Fruit fly (Drosophila melanogaster) whole organism, embryonic: Measurements from ENCODE around the gene Rpn9.
A peak's percentile ranks its signal among the peaks of the same experiment; 100 is the strongest.

ENCODE experiments used
- B-H2 ChIP-seq: fragments of 200-800 bp; sonication (Bioruptor generic); optimal IDR thresholded peaks from 2 replicates; lab custom pipeline; 2018; ENCODE audit warnings: missing biosample characterization, mild to moderate bottlenecking, missing genetic modification characterization
- Blimp-1 ChIP-seq: fragments of 200-800 bp; sonication (Bioruptor generic); optimal IDR thresholded peaks from 3 replicates; lab custom pipeline; 2018; ENCODE audit warnings: missing biosample characterization, missing genetic modification characterization, mild to moderate bottlenecking, moderate library complexity, missing genetic modification reagents
- C15 ChIP-seq: fragments of 200-800 bp; sonication (Bioruptor generic); IDR thresholded peaks from 3 replicates; pipeline ENCODE4 v1.3.6; 2022; ENCODE audit warnings: missing biosample characterization, missing genetic modification characterization
- CG10431 ChIP-seq: fragments of 200-800 bp; sonication (Bioruptor generic); optimal IDR thresholded peaks from 3 replicates; lab custom pipeline; 2018; ENCODE audit warnings: missing biosample characterization, mild to moderate bottlenecking, missing genetic modification characterization
- CG11247 ChIP-seq: fragments of 200-800 bp; sonication (Bioruptor generic); IDR thresholded peaks from 2 replicates; pipeline ENCODE4 v1.3.6; 2022; ENCODE audit warnings: missing biosample characterization, missing genetic modification characterization
- CG11398 ChIP-seq: fragments of 200-800 bp; sonication (Bioruptor generic); optimal IDR thresholded peaks from 2 replicates; lab custom pipeline; 2016; ENCODE audit warnings: missing biosample characterization, missing genetic modification characterization
- CG12071 ChIP-seq: fragments of 200-800 bp; sonication (Bioruptor generic); optimal IDR thresholded peaks from 3 replicates; lab custom pipeline; 2018; ENCODE audit warnings: missing biosample characterization, mild to moderate bottlenecking, missing genetic modification characterization
- CG12219 ChIP-seq: fragments of 200-800 bp; sonication (Bioruptor generic); optimal IDR thresholded peaks from 3 replicates; lab custom pipeline; 2018; ENCODE audit warnings: missing biosample characterization, mild to moderate bottlenecking, missing genetic modification characterization
- CG12236 ChIP-seq: fragments of 200-800 bp; sonication (Bioruptor generic); optimal IDR thresholded peaks from 2 replicates; lab custom pipeline; 2016; ENCODE audit warnings: missing biosample characterization, missing genetic modification characterization
- CG14710 ChIP-seq: fragments of 200-800 bp; sonication (Bioruptor generic); optimal IDR thresholded peaks from 3 replicates; lab custom pipeline; 2019; ENCODE audit warnings: missing biosample characterization, mild to moderate bottlenecking, missing genetic modification characterization, moderate library complexity
- CG14860 ChIP-seq: fragments of 200-800 bp; sonication (Bioruptor generic); IDR thresholded peaks from 3 replicates; pipeline ENCODE4 v1.3.6; 2022; ENCODE audit warnings: missing biosample characterization, missing genetic modification characterization; ENCODE audit not compliant: partially characterized antibody
- CG17359 ChIP-seq: fragments of 200-800 bp; sonication (Bioruptor generic); optimal IDR thresholded peaks from 3 replicates; lab custom pipeline; 2018; ENCODE audit warnings: missing biosample characterization, mild to moderate bottlenecking, missing genetic modification characterization, moderate library complexity
- CG31224 ChIP-seq: fragments of 200-800 bp; sonication (Bioruptor generic); IDR thresholded peaks from 2 replicates; pipeline ENCODE4 v1.3.6; 2022; ENCODE audit warnings: missing biosample characterization, missing genetic modification characterization
- CG32532 ChIP-seq: fragments of 200-800 bp; sonication (Bioruptor generic); IDR thresholded peaks from 2 replicates; pipeline ENCODE4 v1.3.6; 2022; ENCODE audit warnings: missing biosample characterization, missing genetic modification characterization
- CG32772 ChIP-seq: fragments of 200-800 bp; sonication (Bioruptor generic); IDR thresholded peaks from 2 replicates; pipeline ENCODE4 v1.3.6; 2022; ENCODE audit warnings: missing biosample characterization, missing genetic modification characterization
- CG3838 ChIP-seq: fragments of 200-800 bp; sonication (Bioruptor generic); optimal IDR thresholded peaks from 3 replicates; lab custom pipeline; 2016; ENCODE audit warnings: missing biosample characterization, missing genetic modification characterization
- CG4328 ChIP-seq: fragments of 200-800 bp; sonication (Bioruptor generic); optimal IDR thresholded peaks from 3 replicates; lab custom pipeline; 2017; ENCODE audit warnings: missing biosample characterization, missing genetic modification reagents, missing genetic modification characterization
- CG4404 ChIP-seq: fragments of 200-800 bp; sonication (Bioruptor generic); IDR thresholded peaks from 2 replicates; pipeline ENCODE4 v1.3.6; 2022; ENCODE audit warnings: missing biosample characterization, missing genetic modification characterization
- CG6175 ChIP-seq: fragments of 200-800 bp; sonication (Bioruptor generic); IDR thresholded peaks from 3 replicates; pipeline ENCODE4 v1.3.6; 2022; ENCODE audit warnings: missing biosample characterization, missing genetic modification characterization
- CG6813 ChIP-seq: fragments of 200-800 bp; sonication (Bioruptor generic); optimal IDR thresholded peaks from 2 replicates; lab custom pipeline; 2017; ENCODE audit warnings: missing biosample characterization, missing genetic modification characterization, mild to moderate bottlenecking, moderate library complexity, missing genetic modification reagents
- CG8388 ChIP-seq: fragments of 200-800 bp; sonication (Bioruptor generic); optimal IDR thresholded peaks from 2 replicates; lab custom pipeline; 2019; ENCODE audit warnings: missing biosample characterization, mild to moderate bottlenecking, missing genetic modification characterization, moderate library complexity
- CG9876 ChIP-seq: fragments of 200-800 bp; sonication (Bioruptor generic); optimal IDR thresholded peaks from 2 replicates; lab custom pipeline; 2016; ENCODE audit warnings: missing biosample characterization, missing genetic modification characterization
- Chrac-16 ChIP-seq: fragments of 200-800 bp; sonication (Bioruptor generic); optimal IDR thresholded peaks from 3 replicates; lab custom pipeline; 2016; ENCODE audit warnings: missing biosample characterization, missing genetic modification characterization
- D ChIP-seq, 2 experiments: fragments of 200-800 bp in 1 of 2; fragments of >200 bp in 1 of 2; sonication (Bioruptor generic) in 1 of 2; optimal IDR thresholded peaks; 2 replicates in 1 of 2; 3 replicates in 1 of 2; lab custom pipeline; 2017; ENCODE audit warnings: mild to moderate bottlenecking in 1 of 2, missing biosample characterization in 1 of 2, missing genetic modification characterization in 1 of 2, missing genetic modification reagents in 1 of 2
- D19A ChIP-seq: fragments of 200-800 bp; optimal IDR thresholded peaks from 3 replicates; lab custom pipeline; 2019; ENCODE audit warnings: missing biosample characterization, mild to moderate bottlenecking, missing genetic modification characterization, moderate library complexity
- HLH3B ChIP-seq: fragments of 200-800 bp; sonication (Bioruptor generic); IDR thresholded peaks from 2 replicates; pipeline ENCODE4 v1.3.6; 2022; ENCODE audit warnings: missing biosample characterization, missing genetic modification characterization
- Hsf ChIP-seq: fragments of 200-800 bp; sonication (Bioruptor generic); optimal IDR thresholded peaks from 3 replicates; lab custom pipeline; 2016; ENCODE audit warnings: missing biosample characterization, missing genetic modification characterization
- NK7.1 ChIP-seq: fragments of 200-800 bp; sonication (Bioruptor generic); optimal IDR thresholded peaks from 3 replicates; lab custom pipeline; 2016; ENCODE audit warnings: missing biosample characterization, missing genetic modification characterization
- Nf-YC ChIP-seq: fragments of 200-800 bp; optimal IDR thresholded peaks from 3 replicates; lab custom pipeline; 2019; ENCODE audit warnings: missing biosample characterization, mild to moderate bottlenecking, missing genetic modification characterization, moderate library complexity
- Six4 ChIP-seq: fragments of 200-800 bp; sonication (Bioruptor generic); optimal IDR thresholded peaks from 2 replicates; lab custom pipeline; 2016; ENCODE audit warnings: missing biosample characterization, missing genetic modification characterization
- az2 ChIP-seq: fragments of 200-800 bp; sonication (Bioruptor generic); optimal IDR thresholded peaks from 3 replicates; lab custom pipeline; 2016; ENCODE audit warnings: missing biosample characterization, missing genetic modification characterization
- bcd ChIP-seq: fragments of 200-800 bp; sonication (Bioruptor generic); optimal IDR thresholded peaks from 2 replicates; lab custom pipeline; 2017; ENCODE audit warnings: missing biosample characterization, mild to moderate bottlenecking, missing genetic modification characterization
- btn ChIP-seq: fragments of 200-800 bp; sonication (Bioruptor generic); optimal IDR thresholded peaks from 2 replicates; lab custom pipeline; 2016; ENCODE audit warnings: missing biosample characterization, missing genetic modification characterization
- chm ChIP-seq: fragments of 200-800 bp; sonication (Bioruptor generic); IDR thresholded peaks from 2 replicates; pipeline ENCODE4 v1.3.6; 2022; ENCODE audit warnings: missing biosample characterization, missing genetic modification characterization
- ci ChIP-seq: fragments of 200-800 bp; sonication (Bioruptor generic); IDR thresholded peaks from 3 replicates; pipeline ENCODE4 v1.3.6; 2022; ENCODE audit warnings: missing biosample characterization, missing genetic modification characterization
- croc ChIP-seq: fragments of 200-800 bp; sonication (Bioruptor generic); conservative IDR thresholded peaks from 3 replicates; pipeline ENCODE4 v1.3.6; 2022; ENCODE audit warnings: missing biosample characterization, missing genetic modification characterization
- gce ChIP-seq: fragments of 200-800 bp; sonication (Bioruptor generic); IDR thresholded peaks from 3 replicates; pipeline ENCODE4 v1.3.6; 2022; ENCODE audit warnings: missing biosample characterization, missing genetic modification characterization
- gsb-n ChIP-seq: fragments of 200-800 bp; sonication (Bioruptor generic); optimal IDR thresholded peaks from 3 replicates; lab custom pipeline; 2018; ENCODE audit warnings: missing biosample characterization, mild to moderate bottlenecking, missing genetic modification characterization
- gt ChIP-seq: fragments of 200-800 bp; sonication (Bioruptor generic); IDR thresholded peaks from 2 replicates; pipeline ENCODE4 v1.3.6; 2022; ENCODE audit warnings: missing biosample characterization, missing genetic modification characterization
- her ChIP-seq: fragments of 200-800 bp; sonication (Bioruptor generic); optimal IDR thresholded peaks from 2 replicates; lab custom pipeline; 2016; ENCODE audit warnings: missing biosample characterization, missing genetic modification characterization
- hth ChIP-seq: fragments of >200 bp; optimal IDR thresholded peaks from 2 replicates; lab custom pipeline; 2017; ENCODE audit warnings: inconsistent platforms
- jigr1 ChIP-seq: fragments of 200-800 bp; sonication (Bioruptor generic); IDR thresholded peaks from 3 replicates; pipeline ENCODE4 v1.3.6; 2022; ENCODE audit warnings: missing biosample characterization, missing genetic modification characterization
- nerfin-2 ChIP-seq: fragments of 200-800 bp; sonication (Bioruptor generic); IDR thresholded peaks from 2 replicates; pipeline ENCODE4 v1.3.6; 2022; ENCODE audit warnings: missing biosample characterization, missing genetic modification characterization; ENCODE audit not compliant: partially characterized antibody
- pan ChIP-seq, 4 experiments: fragments of >200 bp in 3 of 4; fragments of 200-800 bp in 1 of 4; sonication (Bioruptor generic) in 1 of 4; optimal IDR thresholded peaks in 3 of 4; IDR thresholded peaks in 1 of 4; 2 replicates each; pipeline versions ENCODE4 v1.3.6 to Lab custom; 2017 to 2022; ENCODE audit warnings: missing biosample characterization in 2 of 4, missing genetic modification characterization in 2 of 4, mixed read lengths in 1 of 4
- repo ChIP-seq: fragments of 200-800 bp; sonication (Bioruptor generic); optimal IDR thresholded peaks from 2 replicates; lab custom pipeline; 2016; ENCODE audit warnings: missing biosample characterization, missing genetic modification characterization
- tap ChIP-seq: fragments of 200-800 bp; optimal IDR thresholded peaks from 3 replicates; lab custom pipeline; 2019; ENCODE audit warnings: missing biosample characterization, mild to moderate bottlenecking, missing genetic modification characterization, moderate library complexity
- tll ChIP-seq, 2 experiments: fragments of 200-800 bp in 1 of 2; fragments of >200 bp in 1 of 2; sonication (Bioruptor generic) in 1 of 2; optimal IDR thresholded peaks; 2 replicates each; lab custom pipeline; 2017 to 2019; ENCODE audit warnings: missing biosample characterization in 2 of 2, missing genetic modification characterization in 2 of 2, mild to moderate bottlenecking in 1 of 2, moderate library complexity in 1 of 2
- trh ChIP-seq: fragments of 200-800 bp; sonication (Bioruptor generic); optimal IDR thresholded peaks from 2 replicates; lab custom pipeline; 2016; ENCODE audit warnings: missing biosample characterization, missing genetic modification characterization
- tx ChIP-seq: fragments of 200-800 bp; sonication (Bioruptor generic); optimal IDR thresholded peaks from 2 replicates; lab custom pipeline; 2016; ENCODE audit warnings: missing biosample characterization, missing genetic modification characterization
- zen ChIP-seq: fragments of 200-800 bp; sonication (Bioruptor generic); optimal IDR thresholded peaks from 3 replicates; lab custom pipeline; 2018; ENCODE audit warnings: missing biosample characterization, mild to moderate bottlenecking, missing genetic modification characterization, moderate library complexity

The Rpn9 gene

DNA sequence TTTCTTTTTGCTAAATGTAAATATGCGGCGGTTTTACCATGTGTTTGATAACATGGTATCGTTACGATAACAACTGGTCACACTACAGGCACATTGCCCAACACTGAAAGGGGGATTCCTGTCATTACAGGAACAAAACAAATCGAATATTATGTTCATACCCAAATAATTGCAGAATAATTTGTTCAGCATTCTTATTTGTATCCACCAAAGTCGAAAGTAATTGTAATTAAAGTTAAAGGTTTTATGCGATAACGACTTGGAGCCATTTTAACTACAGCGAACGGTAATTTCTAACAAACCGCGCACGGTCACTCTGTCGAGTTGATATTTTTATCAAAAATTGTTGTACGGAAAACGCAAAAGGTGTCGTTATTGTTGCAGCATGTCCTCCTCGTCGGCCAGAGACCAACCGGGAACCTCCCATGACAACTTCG, 34.2 kb upstream of the Rpn9 start, which contains the start of the genes CG10214 and CG10375 (continued):
- TF ChIP-seq repo (peak; percentile 78), CG14860 (GFP tag; lab: Robert Waterston, UW) (0 out of 3 replicates have a peak, but pooled peaks have one; percentile 18), D (optimal IDR thresholded peaks at IDR 0.05; lab: Kevin White, UChicago) (no peak), D (GFP tag; optimal IDR thresholded peaks at IDR 0.05; lab: Kevin White, UChicago) (no peak), hth (lab: Kevin White, UChicago) (no peak), jigr1 (no peak), CG32532 (peak; percentile 59; the same call in 1 of the 2 replicates), CG32772 (peak; percentile 48; the same call in 1 of the 2 replicates), CG6813 (GFP tag; lab: Kevin White, UChicago) (no peak), CG17359 (tag; lab: Kevin White, UChicago) (peak; percentile 67), trh (GFP tag; lab: Kevin White, UChicago) (peak; percentile 41), C15 (GFP tag; lab: Robert Waterston, UW) (no peak), Nf-YC (peak; percentile 53), Chrac-16 (GFP tag; lab: Kevin White, UChicago) (peak; percentile 70), tx (peak; percentile 81), pan (optimal IDR thresholded peaks at IDR 0.05; lab: Kevin White, UChicago) (no peak), pan (GFP tag; optimal IDR thresholded peaks at IDR 0.05 in 1 of 2, IDR thresholded peaks at IDR 0.05 in 1 of 2) (peak in 1 of 2 experiments; percentile 74), her (GFP tag; lab: Kevin White, UChicago) (peak; percentile 82), CG4404 (peak; percentile 43; the same call in 1 of the 2 replicates), B-H2 (peak; percentile 53), CG4328 (GFP tag; lab: Kevin White, UChicago) (peak; percentile 42), nerfin-2 (no peak), bcd (GFP tag; lab: Kevin White, UChicago) (peak; percentile 64), CG12071 (GFP tag; lab: Kevin White, UChicago) (peak; percentile 11), CG12236 (peak; percentile 13), NK7.1 (GFP tag; lab: Kevin White, UChicago) (peak; percentile 66), CG6175 (GFP tag; lab: Robert Waterston, UW) (no peak), CG11247 (GFP tag; lab: Robert Waterston, UW) (0 out of 2 replicates have a peak, but pooled peaks have one; percentile 37), Six4 (GFP tag; lab: Kevin White, UChicago) (peak; percentile 65), HLH3B (peak; percentile 44; the same call in 1 of the 2 replicates), az2 (GFP tag; lab: Kevin White, UChicago) (peak; percentile 70), chm (GFP tag; lab: Robert Waterston, UW) (no peak), btn (peak; percentile 50), CG9876 (peak; percentile 74), tap (peak; percentile 58), CG3838 (GFP tag; lab: Kevin White, UChicago) (peak; percentile 34), CG11398 (GFP tag; lab: Kevin White, UChicago) (peak; percentile 64), gce (no peak; the same call in 2 of the 3 replicates), gt (GFP tag; lab: Robert Waterston, UW) (no peak), Blimp-1 (no peak), zen (tag; lab: Kevin White, UChicago) (peak; percentile 78), croc (GFP tag; lab: Robert Waterston, UW) (no peak), D19A (tag; lab: Kevin White, UChicago) (no peak), tll (GFP tag; optimal IDR thresholded peaks at IDR 0.05; lab: Kevin White, UChicago) (peak in 1 of 2 experiments; percentile 14), CG10431 (GFP tag; lab: Kevin White, UChicago) (no peak), ci (GFP tag; lab: Robert Waterston, UW) (peak; percentile 88), CG14710 (tag; lab: Kevin White, UChicago) (peak; percentile 88), CG8388 (GFP tag; lab: Kevin White, UChicago) (peak; percentile 56), gsb-n (tag; lab: Kevin White, UChicago) (peak; percentile 50), CG31224 (GFP tag; lab: Robert Waterston, UW) (no peak), Hsf (GFP tag; lab: Kevin White, UChicago) (peak; percentile 87), CG12219 (GFP tag; lab: Kevin White, UChicago) (peak; percentile 27)
